Fruit fly (Drosophila melanogaster): ENCODE data around the gene CG17841.
A peak's percentile ranks its signal among the peaks of the same experiment; 100 is the strongest.

Gene CG17841

DNA sequence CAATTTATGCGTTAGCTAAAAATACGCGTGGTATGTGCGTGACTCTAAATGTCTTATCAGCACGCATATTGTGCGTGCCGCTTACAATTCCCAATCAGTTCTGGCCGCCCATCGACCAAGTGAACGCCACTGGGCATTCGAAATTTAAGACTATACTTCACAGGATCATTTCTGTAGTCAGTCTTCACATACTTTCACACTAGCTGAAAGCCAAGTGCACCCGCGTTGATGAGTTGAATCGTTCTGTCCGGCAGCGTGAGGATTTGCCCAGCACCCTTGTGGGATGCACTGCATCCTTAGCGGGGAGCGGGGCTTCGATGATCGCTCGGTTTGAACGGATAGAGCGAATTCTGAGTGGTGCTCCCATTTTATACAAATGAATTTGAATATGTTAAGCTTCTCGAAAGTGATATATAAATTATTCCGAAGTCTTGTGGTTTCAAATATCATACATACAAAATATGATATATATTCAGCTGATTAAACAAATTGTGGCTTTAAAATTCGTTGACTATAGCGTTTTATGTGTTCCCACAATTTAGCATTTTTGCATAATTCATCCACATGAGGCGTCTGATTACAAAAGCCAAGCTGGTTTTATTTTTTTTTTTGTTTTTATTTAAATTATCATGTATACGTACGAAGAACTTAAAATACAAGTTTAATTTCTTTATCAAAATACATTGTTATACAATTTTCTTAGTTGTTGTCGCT lies 19.7 kb upstream of the CG17841 start:
- TF ChIP-seq salr (GFP tag; optimal IDR thresholded peaks at IDR 0.05) (no peak), Eip78C (GFP tag) (peak; percentile 35)

DNA sequence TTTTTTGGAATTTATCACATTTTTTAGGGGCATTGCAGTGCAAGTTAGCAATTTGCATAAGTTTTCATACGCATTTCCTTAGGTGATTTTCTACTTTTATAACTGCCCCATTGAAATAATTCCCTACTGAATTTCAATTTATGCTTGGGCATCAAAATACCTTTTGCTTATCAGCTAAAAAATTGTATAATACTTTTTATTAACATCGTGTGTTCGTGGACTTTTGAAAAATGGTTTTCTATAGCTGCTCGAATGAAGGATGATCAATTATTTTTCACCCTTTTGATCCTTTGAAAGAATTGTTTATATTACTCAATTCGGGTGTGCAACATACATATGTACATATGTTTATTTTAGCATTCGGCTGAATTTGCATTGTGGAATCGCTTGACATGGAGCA lies 5.7 kb upstream of the CG17841 start:
- TF ChIP-seq Smox (GFP tag; optimal IDR thresholded peaks at IDR 0.05) = no peak
- no peak for TF ChIP-seq dsx (GFP tag; optimal IDR thresholded peaks at IDR 0.05; ENCODE audit: poor library complexity, severe bottlenecking)

dm6 chrX:10362557-10363366 lies 5.1 kb upstream of the CG17841 start:
- TF ChIP-seq Hr39 (GFP tag; optimal IDR thresholded peaks at IDR 0.05) = peak; percentile 59
- TF ChIP-seq CG3919 (GFP tag; optimal IDR thresholded peaks at IDR 0.05) = peak; percentile 35
- peak; percentile 1 for TF ChIP-seq CG7368 (GFP tag; optimal IDR thresholded peaks at IDR 0.05)
- TF ChIP-seq CG11762 (GFP tag; optimal IDR thresholded peaks at IDR 0.05; ENCODE audit: insufficient read depth) = no peak
- no peak for TF ChIP-seq spab (GFP tag; optimal IDR thresholded peaks at IDR 0.05)
- no peak for TF ChIP-seq Lpt (GFP tag; optimal IDR thresholded peaks at IDR 0.05)
- peak; percentile 77 for TF ChIP-seq svp (GFP tag)
- no peak for TF ChIP-seq CG3032 (tag; optimal IDR thresholded peaks at IDR 0.05)
- TF ChIP-seq Sox102F (GFP tag; optimal IDR thresholded peaks at IDR 0.05) = no peak
- TF ChIP-seq salr (GFP tag; optimal IDR thresholded peaks at IDR 0.05) = no peak
- peak; percentile 28 for TF ChIP-seq OdsH (GFP tag; optimal IDR thresholded peaks at IDR 0.05)
- TF ChIP-seq Ets21C (GFP tag; optimal IDR thresholded peaks at IDR 0.05) = no peak
- no peak for TF ChIP-seq CG16779 (tag; optimal IDR thresholded peaks at IDR 0.05)
- peak; percentile 57 for TF ChIP-seq Met (GFP tag; optimal IDR thresholded peaks at IDR 0.05)
- no peak for TF ChIP-seq dsx (GFP tag; optimal IDR thresholded peaks at IDR 0.05; ENCODE audit: poor library complexity, severe bottlenecking)
- TF ChIP-seq CG32006 (GFP tag; optimal IDR thresholded peaks at IDR 0.05) = peak; percentile 61
- TF ChIP-seq Gug (GFP tag; IDR thresholded peaks at IDR 0.05) = no peak
- peak; percentile 84 for TF ChIP-seq Eip78C (GFP tag)
- no peak for TF ChIP-seq CG8119 (GFP tag; IDR thresholded peaks at IDR 0.05)
- no peak for TF ChIP-seq fkh (GFP tag; optimal IDR thresholded peaks at IDR 0.05)
- peak; percentile 47 for TF ChIP-seq Smox (GFP tag; optimal IDR thresholded peaks at IDR 0.05)
- TF ChIP-seq ss (GFP tag; optimal IDR thresholded peaks at IDR 0.05) = no peak
- TF ChIP-seq Eip93F (GFP tag; optimal IDR thresholded peaks at IDR 0.05) = no peak
- no peak for TF ChIP-seq fd85E (GFP tag; optimal IDR thresholded peaks at IDR 0.05)
- TF ChIP-seq CG10631 (GFP tag; optimal IDR thresholded peaks at IDR 0.05) = peak; percentile 19
- peak; percentile 28 for TF ChIP-seq Eip75B (GFP tag; optimal IDR thresholded peaks at IDR 0.05)
- TF ChIP-seq eg (GFP tag; IDR thresholded peaks at IDR 0.05) = peak; percentile 48; the same call in 1 of the 3 replicates
- no peak for TF ChIP-seq vri (GFP tag; optimal IDR thresholded peaks at IDR 0.05)
- no peak for TF ChIP-seq CG6854 (GFP tag; optimal IDR thresholded peaks at IDR 0.05)
- TF ChIP-seq Hr38 (GFP tag; optimal IDR thresholded peaks at IDR 0.05) = no peak
- peak; percentile 67 for TF ChIP-seq esn (GFP tag; optimal IDR thresholded peaks at IDR 0.05)
- TF ChIP-seq CG9139 (GFP tag; optimal IDR thresholded peaks at IDR 0.05) = no peak
- peak; percentile 16 for TF ChIP-seq CG10669 (GFP tag; optimal IDR thresholded peaks at IDR 0.05)
- peak; percentile 37 for TF ChIP-seq acj6 (GFP tag; optimal IDR thresholded peaks at IDR 0.05)
- TF ChIP-seq CG6808 (GFP tag; optimal IDR thresholded peaks at IDR 0.05) = no peak
- TF ChIP-seq CG8319 (GFP tag; optimal IDR thresholded peaks at IDR 0.05) = peak; percentile 4
- TF ChIP-seq net (GFP tag; optimal IDR thresholded peaks at IDR 0.05) = no peak
- no peak for TF ChIP-seq Sox15 (GFP tag; optimal IDR thresholded peaks at IDR 0.05)
- no peak for TF ChIP-seq fd59A (GFP tag; optimal IDR thresholded peaks at IDR 0.05)
- no peak for TF ChIP-seq CG11294 (GFP tag; IDR thresholded peaks at IDR 0.05)
- TF ChIP-seq Ets96B (tag; optimal IDR thresholded peaks at IDR 0.05) = no peak
- TF ChIP-seq CG11902 (GFP tag; optimal IDR thresholded peaks at IDR 0.05) = no peak
- TF ChIP-seq CG15336 (GFP tag; IDR thresholded peaks at IDR 0.05) = 0 out of 2 replicates have a peak, but pooled peaks have one; percentile 35
- TF ChIP-seq dac (GFP tag; optimal IDR thresholded peaks at IDR 0.05) = no peak
